Fruit fly (Drosophila melanogaster) S2 (cell line): ENCODE data around the gene nkt.

ENCODE experiments used
- CG8478 ChIP-seq: fragments of >200 bp; optimal IDR thresholded peaks from 2 replicates; lab custom pipeline; 2018
- CTCF ChIP-seq, 2 experiments: fragments of >200 bp; optimal IDR thresholded peaks; 2 replicates each; lab custom pipeline; 2018

DNA sequence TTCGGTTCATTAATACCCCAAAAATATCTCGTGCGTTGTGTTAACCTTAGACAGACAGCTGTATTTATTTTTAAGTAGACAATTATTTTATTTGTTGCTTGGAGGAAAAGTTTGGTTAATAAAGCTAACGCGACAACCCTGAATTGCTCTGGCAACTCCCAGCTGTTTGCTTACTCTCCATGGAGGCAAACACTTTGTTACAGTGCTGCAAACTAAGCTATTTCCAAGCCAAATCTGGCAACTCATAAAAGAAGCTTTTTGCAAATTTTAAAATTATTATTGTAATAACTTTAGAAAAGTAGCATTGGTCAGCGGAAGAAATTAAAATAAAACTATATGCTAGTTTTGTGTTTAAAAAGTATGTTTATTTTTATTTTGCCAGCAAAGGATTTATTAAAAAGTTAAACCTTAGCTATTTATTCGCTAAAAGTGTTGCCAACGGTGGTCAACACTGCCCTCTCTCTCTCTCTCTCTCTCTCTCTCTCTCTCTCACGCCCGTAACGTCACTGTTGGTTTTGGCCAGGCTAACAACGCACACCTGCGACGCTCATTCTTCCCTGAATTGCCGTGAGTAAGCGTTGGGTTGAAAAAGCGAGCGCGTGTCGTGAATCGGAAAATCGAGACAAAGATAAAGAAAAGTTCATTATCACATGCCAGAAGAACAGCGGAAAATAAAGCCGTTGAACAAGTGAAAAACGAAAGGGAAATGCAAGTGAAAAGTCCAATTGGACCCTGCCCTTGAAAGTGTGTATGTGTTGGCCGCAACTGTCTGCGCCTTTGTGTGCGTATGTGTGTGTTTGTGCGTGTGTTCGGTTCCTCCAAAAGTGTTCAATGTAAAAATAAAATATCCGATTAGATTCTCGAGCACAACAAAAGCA lies 14.3 kb downstream of the nkt start:
- TF ChIP-seq CG8478 (lab: Kevin White, UChicago) (no peak), CTCF (optimal IDR thresholded peaks at IDR 0.05; lab: Kevin White, UChicago) (no peak)
